Worm (Caenorhabditis elegans): Measurements from ENCODE around the gene cln-3.1.
A peak's percentile ranks its signal among the peaks of the same experiment; 100 is the strongest.

cln-3.1 gene

ce11 chrV:11217394-11217793 lies 48.1 kb downstream of the cln-3.1 start, which contains the start of gene cyp-29A2 (continued):
- TF ChIP-seq pha-4 (GFP tag; IDR thresholded peaks at IDR 0.05) (no peak), pha-4 (tag; optimal IDR thresholded peaks at IDR 0.05) (no peak), nhr-10 (tag; optimal IDR thresholded peaks at IDR 0.05) (no peak), egl-27 (tag; optimal IDR thresholded peaks at IDR 0.05) (no peak), ces-1 (GFP tag; optimal IDR thresholded peaks at IDR 0.05) (no peak), fkh-10 (GFP tag; optimal IDR thresholded peaks at IDR 0.05) (no peak), nhr-28 (tag; optimal IDR thresholded peaks at IDR 0.05) (peak; percentile 99), dve-1 (tag; optimal IDR thresholded peaks at IDR 0.05; ENCODE audit: insufficient read depth) (peak; percentile 15), hlh-11 (tag; optimal IDR thresholded peaks at IDR 0.05) (peak; percentile 57), lin-38 (GFP tag; IDR thresholded peaks at IDR 0.05) (no peak), zip-11 (GFP tag; IDR thresholded peaks at IDR 0.05) (no peak), lim-7 (GFP tag; IDR thresholded peaks at IDR 0.05) (no peak), daf-12 (tag; optimal IDR thresholded peaks at IDR 0.05) (no peak), daf-16 (GFP tag; optimal IDR thresholded peaks at IDR 0.05) (no peak), daf-16 (tag; optimal IDR thresholded peaks at IDR 0.05) (peak; percentile 69), lin-13 (GFP tag; optimal IDR thresholded peaks at IDR 0.05) (no peak)

ce11 chrV:11216137-11216536 lies 49.3 kb downstream of the cln-3.1 start:
- TF ChIP-seq mdt-29 (GFP tag; IDR thresholded peaks at IDR 0.05), result no peak
- peak in 1 of 2 experiments; percentile 97 for TF ChIP-seq unc-62 (GFP tag; optimal IDR thresholded peaks at IDR 0.05 in 1 of 2)
- no peak for TF ChIP-seq unc-62 (tag; optimal IDR thresholded peaks at IDR 0.05)
- TF ChIP-seq ama-1 (optimal IDR thresholded peaks at IDR 0.05), result no peak

- TF ChIP-seq F44E2.7 (GFP tag; IDR thresholded peaks at IDR 0.05), result no peak
- TF ChIP-seq nhr-10 (tag; optimal IDR thresholded peaks at IDR 0.05), result no peak
- no peak for TF ChIP-seq unc-39 (tag; optimal IDR thresholded peaks at IDR 0.05)
- TF ChIP-seq set-16 (GFP tag; IDR thresholded peaks at IDR 0.05), result no peak
- TF ChIP-seq F49E8.2 (tag; optimal IDR thresholded peaks at IDR 0.05; ENCODE audit: borderline replicate concordance), result no peak
- no peak for TF ChIP-seq daf-19 (GFP tag; conservative IDR thresholded peaks at IDR 0.05)
- TF ChIP-seq lsy-2 (tag; optimal IDR thresholded peaks at IDR 0.05), result no peak
- TF ChIP-seq duxl-1 (tag; optimal IDR thresholded peaks at IDR 0.05; ENCODE audit: poor library complexity), result no peak
- TF ChIP-seq Y105C5A.15 (GFP tag; IDR thresholded peaks at IDR 0.05), result no peak
- TF ChIP-seq ztf-7 (tag; optimal IDR thresholded peaks at IDR 0.05), result no peak
- no peak for TF ChIP-seq nhr-76 (tag; optimal IDR thresholded peaks at IDR 0.05)
- no peak for TF ChIP-seq mxl-3 (GFP tag; optimal IDR thresholded peaks at IDR 0.05)
- no peak for TF ChIP-seq snpc-4 (tag; optimal IDR thresholded peaks at IDR 0.05)
- no peak for TF ChIP-seq lin-1 (GFP tag; IDR thresholded peaks at IDR 0.05)
- no peak for TF ChIP-seq F37D6.2 (tag; optimal IDR thresholded peaks at IDR 0.05)
- TF ChIP-seq daf-16 (GFP tag; optimal IDR thresholded peaks at IDR 0.05), result no peak
- TF ChIP-seq daf-16 (tag; optimal IDR thresholded peaks at IDR 0.05), result no peak
- no peak for TF ChIP-seq ceh-28 (tag; optimal IDR thresholded peaks at IDR 0.05)
- TF ChIP-seq mdt-29 (GFP tag; IDR thresholded peaks at IDR 0.05), result no peak
- TF ChIP-seq sdz-12 (GFP tag; optimal IDR thresholded peaks at IDR 0.05), result no peak
- no peak for TF ChIP-seq dmd-6 (GFP tag; IDR thresholded peaks at IDR 0.05)
These were observed 50.9 kb downstream of the cln-3.1 start for ce11 chrV:11214569-11214968.
